Worm (Caenorhabditis elegans) whole organism, mixed stage, embryonic: ENCODE data around the gene C07H4.1.
A peak's percentile ranks its signal among the peaks of the same experiment; 100 is the strongest.

ENCODE experiments used
- M03D4.4 ChIP-seq: sonication (generic microtip); optimal IDR thresholded peaks from 2 replicates; lab custom pipeline; 2017; ENCODE audit warnings: mild to moderate bottlenecking, missing genetic modification characterization, missing compliant biosample characterization
- bed-3 ChIP-seq: fragments of 200-800 bp; sonication (Bioruptor generic); optimal IDR thresholded peaks from 3 replicates; lab custom pipeline; 2018; ENCODE audit warnings: mild to moderate bottlenecking, missing genetic modification characterization, moderate library complexity, missing compliant biosample characterization
- blmp-1 ChIP-seq: fragments of 150-350 bp; optimal IDR thresholded peaks from 2 replicates; lab custom pipeline; 2014; ENCODE audit warnings: missing biosample characterization, missing genetic modification characterization
- ceh-39 ChIP-seq: fragments of 150-350 bp; optimal IDR thresholded peaks from 2 replicates; lab custom pipeline; 2014; ENCODE audit warnings: missing biosample characterization, missing genetic modification characterization
- ceh-43 ChIP-seq: fragments of 200-800 bp; sonication (Bioruptor generic); optimal IDR thresholded peaks from 2 replicates; lab custom pipeline; 2018; ENCODE audit warnings: mild to moderate bottlenecking, missing genetic modification characterization, moderate library complexity, missing compliant biosample characterization
- ceh-83 ChIP-seq: fragments of 200-800 bp; sonication (Bioruptor generic); optimal IDR thresholded peaks from 2 replicates; lab custom pipeline; 2018; ENCODE audit warnings: mild to moderate bottlenecking, missing genetic modification characterization, missing compliant biosample characterization
- ces-1 ChIP-seq: fragments of 150-350 bp; optimal IDR thresholded peaks from 2 replicates; lab custom pipeline; 2014; ENCODE audit warnings: missing biosample characterization, missing genetic modification reagents, missing genetic modification characterization
- cnd-1 ChIP-seq: fragments of 200-800 bp; sonication (Bioruptor generic); optimal IDR thresholded peaks from 2 replicates; lab custom pipeline; 2018; ENCODE audit warnings: mild to moderate bottlenecking, missing genetic modification characterization, missing compliant biosample characterization
- drap-1 ChIP-seq: fragments of 200-800 bp; sonication (Bioruptor generic); optimal IDR thresholded peaks from 3 replicates; lab custom pipeline; 2018; ENCODE audit warnings: mild to moderate bottlenecking, missing genetic modification characterization, missing compliant biosample characterization
- elt-1 ChIP-seq: sonication (generic microtip); optimal IDR thresholded peaks from 2 replicates; lab custom pipeline; 2017; ENCODE audit warnings: missing genetic modification characterization, mild to moderate bottlenecking, missing compliant biosample characterization, antibody characterized with exemption, moderate library complexity, borderline replicate concordance; ENCODE audit not compliant: insufficient read depth
- elt-3 ChIP-seq: fragments of 150-350 bp; optimal IDR thresholded peaks from 2 replicates; lab custom pipeline; 2014; ENCODE audit warnings: missing biosample characterization, missing genetic modification characterization
- flh-1 ChIP-seq: fragments of 200-800 bp; sonication (Bioruptor generic); optimal IDR thresholded peaks from 2 replicates; lab custom pipeline; 2018; ENCODE audit warnings: mild to moderate bottlenecking, missing genetic modification characterization, moderate library complexity, missing compliant biosample characterization
- ham-2 ChIP-seq: fragments of 200-800 bp; sonication (Bioruptor generic); optimal IDR thresholded peaks from 2 replicates; lab custom pipeline; 2018; ENCODE audit warnings: mild to moderate bottlenecking, missing genetic modification characterization, missing compliant biosample characterization
- hlh-1 ChIP-seq: fragments of 150-350 bp; optimal IDR thresholded peaks from 2 replicates; lab custom pipeline; 2014; ENCODE audit warnings: missing biosample characterization, missing genetic modification reagents, missing genetic modification characterization
- lin-13 ChIP-seq: fragments of 150-350 bp; optimal IDR thresholded peaks from 2 replicates; lab custom pipeline; 2014; ENCODE audit warnings: missing biosample characterization, missing genetic modification characterization
- lin-32 ChIP-seq: fragments of 200-800 bp; sonication (Bioruptor generic); optimal IDR thresholded peaks from 2 replicates; lab custom pipeline; 2018; ENCODE audit warnings: mild to moderate bottlenecking, missing genetic modification characterization, missing compliant biosample characterization
- lsy-2 ChIP-seq: fragments of 150-350 bp; optimal IDR thresholded peaks from 2 replicates; lab custom pipeline; 2014; ENCODE audit warnings: missing biosample characterization, missing genetic modification characterization
- mab-5 ChIP-seq: fragments of 150-350 bp; optimal IDR thresholded peaks from 2 replicates; lab custom pipeline; 2014; ENCODE audit warnings: missing biosample characterization, missing genetic modification characterization
- mep-1 ChIP-seq: fragments of 150-350 bp; optimal IDR thresholded peaks from 2 replicates; lab custom pipeline; 2017; ENCODE audit warnings: missing biosample characterization, missing genetic modification reagents, missing genetic modification characterization, inconsistent platforms
- mls-2 ChIP-seq: sonication (generic microtip); optimal IDR thresholded peaks from 2 replicates; lab custom pipeline; 2016; ENCODE audit warnings: mild to moderate bottlenecking, missing genetic modification characterization, moderate library complexity, missing compliant biosample characterization
- nhr-12 ChIP-seq: fragments of 150-350 bp; optimal IDR thresholded peaks from 2 replicates; lab custom pipeline; 2014; ENCODE audit warnings: missing biosample characterization, missing genetic modification characterization
- nhr-2 ChIP-seq: fragments of 150-350 bp; optimal IDR thresholded peaks from 2 replicates; lab custom pipeline; 2014; ENCODE audit warnings: missing biosample characterization, missing genetic modification characterization
- nhr-237 ChIP-seq: fragments of 150-350 bp; optimal IDR thresholded peaks from 2 replicates; lab custom pipeline; 2014; ENCODE audit warnings: missing biosample characterization, missing genetic modification characterization
- nhr-28 ChIP-seq: fragments of 150-350 bp; optimal IDR thresholded peaks from 2 replicates; lab custom pipeline; 2014; ENCODE audit warnings: missing biosample characterization, missing genetic modification characterization
- nhr-76 ChIP-seq: sonication (generic microtip); optimal IDR thresholded peaks from 2 replicates; lab custom pipeline; 2017; ENCODE audit warnings: missing biosample characterization, missing genetic modification characterization
- pha-4 ChIP-seq: fragments of 150-350 bp; optimal IDR thresholded peaks from 2 replicates; lab custom pipeline; 2018; ENCODE audit warnings: missing biosample characterization, missing genetic modification reagents, missing genetic modification characterization
- sem-2 ChIP-seq: fragments of 200-800 bp; sonication (Bioruptor generic); optimal IDR thresholded peaks from 2 replicates; lab custom pipeline; 2018; ENCODE audit warnings: mild to moderate bottlenecking, missing genetic modification characterization, missing compliant biosample characterization
- snpc-4 ChIP-seq: fragments of 150-350 bp; optimal IDR thresholded peaks from 2 replicates; lab custom pipeline; 2014; ENCODE audit warnings: missing biosample characterization, missing genetic modification characterization
- sptf-1 ChIP-seq: sonication (generic microtip); optimal IDR thresholded peaks from 2 replicates; lab custom pipeline; 2017; ENCODE audit warnings: mild to moderate bottlenecking, missing genetic modification characterization, moderate library complexity, missing compliant biosample characterization
- tbx-8 ChIP-seq: fragments of 200-800 bp; sonication (Bioruptor generic); optimal IDR thresholded peaks from 2 replicates; lab custom pipeline; 2018; ENCODE audit warnings: mild to moderate bottlenecking, missing genetic modification characterization, moderate library complexity, missing compliant biosample characterization
- unc-120 ChIP-seq: sonication (generic microtip); optimal IDR thresholded peaks from 2 replicates; lab custom pipeline; 2017; ENCODE audit warnings: missing genetic modification characterization, missing compliant biosample characterization; ENCODE audit not compliant: poor library complexity, severe bottlenecking
- unc-39 ChIP-seq: fragments of 150-350 bp; optimal IDR thresholded peaks from 2 replicates; lab custom pipeline; 2014; ENCODE audit warnings: missing biosample characterization, missing genetic modification characterization
- unc-62 ChIP-seq: fragments of 150-350 bp; optimal IDR thresholded peaks from 2 replicates; lab custom pipeline; 2014; ENCODE audit warnings: missing biosample characterization, missing genetic modification reagents, missing genetic modification characterization
- zip-8 ChIP-seq: fragments of 150-350 bp; optimal IDR thresholded peaks from 2 replicates; lab custom pipeline; 2014; ENCODE audit warnings: missing biosample characterization, missing genetic modification characterization
- ztf-11 ChIP-seq: fragments of 150-350 bp; optimal IDR thresholded peaks from 2 replicates; lab custom pipeline; 2014; ENCODE audit warnings: missing biosample characterization, missing genetic modification characterization

The C07H4.1 gene

DNA sequence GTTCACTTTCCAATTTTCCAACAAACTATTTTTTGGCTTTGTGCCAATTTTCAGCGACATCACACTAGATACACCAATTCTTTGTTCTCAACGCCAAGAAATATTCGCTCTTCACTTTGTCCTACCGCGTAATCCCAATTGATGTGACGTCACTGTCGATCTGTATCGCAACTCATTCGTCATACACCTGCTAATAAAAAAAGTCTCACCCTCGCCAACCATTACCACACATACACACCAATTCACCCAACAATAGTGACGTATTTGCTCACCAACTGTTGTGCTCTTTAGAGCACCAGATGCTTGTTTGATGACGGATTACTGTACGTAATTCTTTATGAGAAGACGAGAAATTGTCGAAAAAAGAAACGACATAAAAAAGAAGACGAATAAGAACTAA, 30.1 kb downstream of the C07H4.1 start:
- TF ChIP-seq ceh-39 (tag; lab: Kevin White, UChicago) (peak; percentile 26), tbx-8 (GFP tag; lab: Kevin White, UChicago) (no peak), cnd-1 (tag; lab: Kevin White, UChicago) (peak; percentile 81), unc-62 (GFP tag; lab: Kevin White, UChicago) (peak; percentile 57), lin-13 (tag; lab: Kevin White, UChicago) (no peak), nhr-12 (tag; lab: Kevin White, UChicago) (peak; percentile 40), sptf-1 (tag; lab: Kevin White, UChicago) (no peak), lin-32 (GFP tag; lab: Kevin White, UChicago) (peak; percentile 4), nhr-76 (tag; lab: Kevin White, UChicago) (no peak), nhr-2 (peak; percentile 92), hlh-1 (peak; percentile 71), lsy-2 (tag; lab: Kevin White, UChicago) (peak; percentile 49), nhr-237 (tag; lab: Kevin White, UChicago) (no peak), zip-8 (tag; lab: Kevin White, UChicago) (peak; percentile 87), ham-2 (GFP tag; lab: Kevin White, UChicago) (no peak)

DNA sequence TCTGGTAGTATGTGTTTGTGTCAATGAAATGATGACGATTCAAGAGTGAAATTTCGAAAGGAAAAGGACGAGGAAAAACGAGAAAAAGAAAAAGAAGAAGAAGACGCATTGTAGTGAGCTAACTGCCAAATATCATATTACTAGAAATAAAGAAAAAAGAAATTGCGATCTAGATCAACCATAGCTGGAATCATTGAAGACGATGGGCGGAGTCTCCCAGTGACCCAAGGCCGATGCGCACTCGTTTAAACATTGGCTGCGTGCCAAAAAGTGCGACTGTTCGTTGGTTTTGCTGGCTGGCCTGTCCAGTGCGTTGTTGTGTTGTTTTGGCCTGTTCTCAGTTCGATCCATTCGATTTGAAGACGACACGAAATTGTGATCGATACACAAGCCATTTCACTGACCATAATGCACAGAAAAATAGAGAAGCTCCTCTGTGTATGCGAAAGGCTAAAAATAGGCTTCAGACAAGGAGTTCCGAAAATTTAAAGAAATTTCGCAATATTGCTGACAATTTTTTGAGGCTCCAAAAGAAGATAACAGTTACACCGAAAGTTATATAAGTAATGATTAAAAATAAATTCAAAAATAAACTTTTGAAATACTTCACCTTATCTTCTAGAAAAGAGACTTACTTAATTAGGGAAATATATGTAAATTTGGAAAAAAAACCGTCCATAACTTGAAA, 31.1 kb downstream of the C07H4.1 start:
- no peak for TF ChIP-seq snpc-4 (tag; lab: Kevin White, UChicago)

DNA sequence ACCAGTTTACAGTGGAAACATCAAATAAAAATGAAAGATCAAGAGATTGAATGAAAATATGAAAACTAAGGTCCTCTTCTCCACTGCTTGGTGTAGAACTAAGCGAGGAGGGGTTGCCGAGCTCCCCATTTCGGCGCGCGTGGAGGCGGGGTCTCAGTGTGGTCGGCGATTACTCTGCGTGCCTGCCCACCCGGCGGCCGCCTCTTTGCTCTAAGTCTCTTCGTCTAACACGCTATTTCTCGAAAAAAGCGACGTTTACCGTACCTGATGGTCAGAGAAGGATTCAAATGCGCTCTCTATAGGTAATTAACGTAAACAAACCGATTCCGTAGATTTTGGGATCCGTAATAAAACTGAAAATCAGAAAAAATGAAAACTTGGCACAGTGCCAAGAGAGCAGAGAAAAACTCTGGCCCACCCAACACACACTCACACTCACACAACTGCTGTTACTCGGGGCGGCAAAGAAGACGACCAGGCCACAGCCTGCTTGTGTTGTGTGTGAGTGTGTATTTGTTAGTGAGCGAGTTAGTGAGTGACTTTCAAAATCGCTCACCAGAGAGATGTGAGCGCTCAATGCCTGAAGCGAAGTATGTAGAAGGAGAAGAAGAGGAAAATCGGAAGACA, 31.8 kb downstream of the C07H4.1 start:
- TF ChIP-seq ceh-83 (GFP tag; lab: Kevin White, UChicago) (no peak), blmp-1 (tag; lab: Kevin White, UChicago) (no peak), elt-3 (tag; lab: Kevin White, UChicago) (no peak), drap-1 (no peak), nhr-76 (tag; lab: Kevin White, UChicago) (no peak), nhr-12 (tag; lab: Kevin White, UChicago) (no peak), elt-1 (tag; lab: Kevin White, UChicago) (no peak), sem-2 (no peak), ceh-43 (GFP tag; lab: Kevin White, UChicago) (peak; percentile 31), nhr-28 (no peak), cnd-1 (tag; lab: Kevin White, UChicago) (peak; percentile 22), snpc-4 (tag; lab: Kevin White, UChicago) (no peak), mep-1 (tag; lab: Kevin White, UChicago) (peak; percentile 40), ztf-11 (no peak), lin-13 (tag; lab: Kevin White, UChicago) (peak; percentile 49), ces-1 (peak; percentile 76), bed-3 (GFP tag; lab: Kevin White, UChicago) (no peak), lin-32 (GFP tag; lab: Kevin White, UChicago) (no peak), pha-4 (tag; lab: Kevin White, UChicago) (peak; percentile 26), mab-5 (tag; lab: Kevin White, UChicago) (no peak), lsy-2 (tag; lab: Kevin White, UChicago) (peak; percentile 16), ceh-39 (tag; lab: Kevin White, UChicago) (no peak), tbx-8 (GFP tag; lab: Kevin White, UChicago) (no peak), sptf-1 (tag; lab: Kevin White, UChicago) (peak; percentile 49), ham-2 (GFP tag; lab: Kevin White, UChicago) (peak; percentile 5), unc-62 (GFP tag; lab: Kevin White, UChicago) (peak; percentile 1), zip-8 (tag; lab: Kevin White, UChicago) (no peak), unc-39 (tag; lab: Kevin White, UChicago) (no peak), M03D4.4 (tag; lab: Kevin White, UChicago) (no peak), hlh-1 (peak; percentile 92), mls-2 (tag; lab: Kevin White, UChicago) (peak; percentile 53), unc-120 (no peak), flh-1 (GFP tag; lab: Kevin White, UChicago) (no peak), nhr-2 (peak; percentile 66), nhr-237 (tag; lab: Kevin White, UChicago) (peak; percentile 22)
